Fruit fly (Drosophila melanogaster): ENCODE data around the gene spn-A.

Gene spn-A

dm6 chr3R:30012602-30013489 is 43.0 kb downstream of the spn-A start (continued):
- TF ChIP-seq sug (tag; optimal IDR thresholded peaks at IDR 0.05) (peak; percentile 25), HLH54F (GFP tag; optimal IDR thresholded peaks at IDR 0.05) (peak; percentile 6), CG12659 (GFP tag; optimal IDR thresholded peaks at IDR 0.05) (peak; percentile 11), Dek (tag; optimal IDR thresholded peaks at IDR 0.05) (peak; percentile 20), D19B (GFP tag; optimal IDR thresholded peaks at IDR 0.05) (peak; percentile 9), exex (tag; optimal IDR thresholded peaks at IDR 0.05) (peak; percentile 64), chif (GFP tag; optimal IDR thresholded peaks at IDR 0.05) (no peak), CG3281 (GFP tag; optimal IDR thresholded peaks at IDR 0.05) (peak; percentile 37), yki (optimal IDR thresholded peaks at IDR 0.05) (no peak), otp (GFP tag; IDR thresholded peaks at IDR 0.05) (peak; percentile 42; the same call in 1 of the 3 replicates), row (GFP tag; IDR thresholded peaks at IDR 0.05) (peak; percentile 49), rib (GFP tag; IDR thresholded peaks at IDR 0.05) (peak; percentile 68; the same call in 1 of the 2 replicates), mirr (GFP tag; optimal IDR thresholded peaks at IDR 0.05) (peak; percentile 64), CG18599 (GFP tag; optimal IDR thresholded peaks at IDR 0.05) (peak; percentile 67), Fer3 (tag; optimal IDR thresholded peaks at IDR 0.05) (peak; percentile 35), fd102C (GFP tag; optimal IDR thresholded peaks at IDR 0.05) (no peak), CG8290 (GFP tag; optimal IDR thresholded peaks at IDR 0.05) (no peak), CG8290 (tag; optimal IDR thresholded peaks at IDR 0.05) (peak in 1 of 2 experiments; percentile 44), sc (optimal IDR thresholded peaks at IDR 0.05) (no peak), sc (GFP tag; optimal IDR thresholded peaks at IDR 0.05) (no peak), CG11247 (GFP tag; IDR thresholded peaks at IDR 0.05) (0 out of 2 replicates have a peak, but pooled peaks have one; percentile 27), ap (GFP tag; IDR thresholded peaks at IDR 0.05) (no peak), inv (GFP tag; IDR thresholded peaks at IDR 0.05; ENCODE audit: partially characterized antibody) (no peak), lola (GFP tag; optimal IDR thresholded peaks at IDR 0.05) (no peak), CG13296 (GFP tag; optimal IDR thresholded peaks at IDR 0.05) (no peak), usp (GFP tag; optimal IDR thresholded peaks at IDR 0.05) (no peak), CG31388 (GFP tag; optimal IDR thresholded peaks at IDR 0.05) (no peak), YL-1 (GFP tag; optimal IDR thresholded peaks at IDR 0.05) (peak; percentile 17), CG14441 (GFP tag; IDR thresholded peaks at IDR 0.05) (0 out of 2 replicates have a peak, but pooled peaks have one; percentile 42), luna (GFP tag; optimal IDR thresholded peaks at IDR 0.05) (no peak), CG14667 (GFP tag; IDR thresholded peaks at IDR 0.05) (no peak), vfl (GFP tag; optimal IDR thresholded peaks at IDR 0.05) (no peak), CG32532 (GFP tag; IDR thresholded peaks at IDR 0.05) (peak; percentile 83), cwo (GFP tag; optimal IDR thresholded peaks at IDR 0.05) (peak; percentile 95), ERR (GFP tag; optimal IDR thresholded peaks at IDR 0.05) (peak; percentile 32), Atf6 (GFP tag; IDR thresholded peaks at IDR 0.05) (peak; percentile 54), Ets65A (GFP tag) (no peak), lov (optimal IDR thresholded peaks at IDR 0.05) (no peak), lov (GFP tag; IDR thresholded peaks at IDR 0.05) (no peak), caup (GFP tag; optimal IDR thresholded peaks at IDR 0.05; ENCODE audit: severe bottlenecking) (peak; percentile 7), stc (GFP tag; IDR thresholded peaks at IDR 0.05) (0 out of 2 replicates have a peak, but pooled peaks have one; percentile 25), CkIIα-i1 (GFP tag; IDR thresholded peaks at IDR 0.05) (no peak), Opbp (GFP tag; IDR thresholded peaks at IDR 0.05; ENCODE audit: partially characterized antibody) (no peak), CG34376 (GFP tag; optimal IDR thresholded peaks at IDR 0.05) (peak; percentile 27), sd (tag; optimal IDR thresholded peaks at IDR 0.05) (peak; percentile 39), CG9215 (GFP tag; IDR thresholded peaks at IDR 0.05) (peak; percentile 27; the same call in 1 of the 2 replicates), CG6765 (GFP tag; optimal IDR thresholded peaks at IDR 0.05) (peak; percentile 31), CG12769 (tag; optimal IDR thresholded peaks at IDR 0.05) (no peak), Vsx1 (GFP tag; optimal IDR thresholded peaks at IDR 0.05) (peak; percentile 20)
